Worm (Caenorhabditis elegans): Measurements from ENCODE around the gene puf-5.

ce11 chrII:8545315-8545714 is 30.0 kb upstream of the puf-5 start, which contains the start of gene decr-1.2:
- no peak for TF ChIP-seq him-1 (tag; optimal IDR thresholded peaks at IDR 0.05)
- TF ChIP-seq W03F9.2 (tag; optimal IDR thresholded peaks at IDR 0.05): no peak

Data from whole organism, L4/young adult.